Worm (Caenorhabditis elegans) whole organism, early embryonic: ENCODE measurements around the gene btb-7.

Experiments
- B0310.2 ChIP-seq: sonication (generic microtip); optimal IDR thresholded peaks from 2 replicates; lab custom pipeline; 2016; ENCODE audit warnings: mild to moderate bottlenecking, missing genetic modification characterization, missing compliant biosample characterization
- F13C5.2 ChIP-seq: sonication (generic microtip); optimal IDR thresholded peaks from 2 replicates; lab custom pipeline; 2017; ENCODE audit warnings: mild to moderate bottlenecking, missing genetic modification characterization, inconsistent platforms, missing compliant biosample characterization
- aly-1 ChIP-seq: sonication (generic microtip); optimal IDR thresholded peaks from 2 replicates; lab custom pipeline; 2016; ENCODE audit warnings: missing genetic modification characterization, missing compliant biosample characterization
- ama-1 ChIP-seq: fragments of 150-350 bp; optimal IDR thresholded peaks from 2 replicates; lab custom pipeline; 2014
- ceh-13 ChIP-seq: fragments of 200-800 bp; sonication (Bioruptor generic); optimal IDR thresholded peaks from 2 replicates; lab custom pipeline; 2018; ENCODE audit warnings: mild to moderate bottlenecking, missing genetic modification characterization, missing compliant biosample characterization
- ceh-36 ChIP-seq: sonication (generic microtip); optimal IDR thresholded peaks from 2 replicates; lab custom pipeline; 2016; ENCODE audit warnings: missing genetic modification characterization, inconsistent platforms, missing compliant biosample characterization
- ets-7 ChIP-seq: sonication (generic microtip); optimal IDR thresholded peaks from 2 replicates; lab custom pipeline; 2016; ENCODE audit warnings: missing genotype, missing genetic modification characterization, missing compliant biosample characterization
- flt-1 ChIP-seq: fragments of 200-800 bp; sonication (Bioruptor generic); IDR thresholded peaks from 2 replicates; pipeline ENCODE4 v1.3.6; 2022; ENCODE audit warnings: missing genetic modification characterization, missing compliant biosample characterization
- hmbx-1 ChIP-seq: sonication (generic microtip); optimal IDR thresholded peaks from 2 replicates; lab custom pipeline; 2016; ENCODE audit warnings: mild to moderate bottlenecking, missing genetic modification characterization, missing compliant biosample characterization
- hmg-4 ChIP-seq: fragments of 200-800 bp; sonication (Bioruptor generic); optimal IDR thresholded peaks from 2 replicates; lab custom pipeline; 2018; ENCODE audit warnings: mild to moderate bottlenecking, missing genetic modification characterization, missing compliant biosample characterization
- hnd-1 ChIP-seq: sonication (generic microtip); optimal IDR thresholded peaks from 2 replicates; lab custom pipeline; 2016; ENCODE audit warnings: missing genetic modification characterization, missing compliant biosample characterization
- pes-1 ChIP-seq: fragments of 200-800 bp; sonication (Bioruptor generic); IDR thresholded peaks from 2 replicates; pipeline ENCODE4 v1.3.6; 2022; ENCODE audit warnings: missing genetic modification reagents, missing genetic modification characterization, missing compliant biosample characterization
- scrt-1 ChIP-seq: fragments of 200-800 bp; sonication (Bioruptor generic); IDR thresholded peaks from 2 replicates; pipeline ENCODE4 v1.3.6; 2022; ENCODE audit warnings: missing genetic modification characterization, missing compliant biosample characterization
- sea-1 ChIP-seq: fragments of 200-800 bp; sonication (Bioruptor generic); conservative IDR thresholded peaks from 2 replicates; pipeline ENCODE4 v1.3.6; 2022; ENCODE audit warnings: missing genetic modification characterization, missing compliant biosample characterization
- tbx-11 ChIP-seq: fragments of 200-800 bp; sonication (Bioruptor generic); IDR thresholded peaks from 2 replicates; pipeline ENCODE4 v1.3.6; 2022; ENCODE audit warnings: missing genetic modification characterization, missing compliant biosample characterization
- tbx-37 ChIP-seq: fragments of 200-800 bp; sonication (Bioruptor generic); conservative IDR thresholded peaks from 2 replicates; pipeline ENCODE4 v1.3.6; 2022; ENCODE audit warnings: missing genetic modification reagents, missing genetic modification characterization, missing compliant biosample characterization
- tra-4 ChIP-seq: sonication (generic microtip); optimal IDR thresholded peaks from 2 replicates; lab custom pipeline; 2017; ENCODE audit warnings: missing genetic modification characterization, missing compliant biosample characterization

Gene btb-7

DNA sequence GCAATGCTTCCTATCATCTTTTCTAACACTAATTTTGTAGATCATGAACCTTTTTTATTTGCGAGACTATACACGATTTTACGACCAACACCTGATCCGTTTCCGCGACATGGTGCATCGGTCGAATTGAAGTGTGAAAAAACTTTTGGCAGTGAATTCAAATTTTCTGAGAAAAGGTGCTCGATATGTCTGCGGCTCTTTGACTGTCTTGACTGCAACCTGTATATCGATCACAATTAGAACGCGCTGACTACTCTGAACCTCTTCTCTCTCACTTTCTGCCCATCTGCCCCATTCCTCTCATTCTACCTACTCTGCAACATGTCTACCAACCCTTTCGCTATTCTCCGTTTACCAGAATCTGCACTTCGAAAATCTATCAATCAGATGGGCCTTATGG lies 30.8 kb upstream of the btb-7 start, which contains the start of gene fbxb-26:
TSS of gene fbxb-26 (plus strand) at position 301 of the 400 bp plus-strand sequence.
- TF ChIP-seq ceh-36 (tag; lab: Kevin White, UChicago) (no peak), aly-1 (tag; lab: Kevin White, UChicago) (no peak)

- TF ChIP-seq aly-1 (tag; lab: Kevin White, UChicago) = no peak
Observed at ce11 chrII:1683742-1684141, 29.3 kb upstream of the btb-7 start, which contains the start of gene fbxb-25. Gene fbxb-25 (plus strand): TSS chrII:1684042.

DNA sequence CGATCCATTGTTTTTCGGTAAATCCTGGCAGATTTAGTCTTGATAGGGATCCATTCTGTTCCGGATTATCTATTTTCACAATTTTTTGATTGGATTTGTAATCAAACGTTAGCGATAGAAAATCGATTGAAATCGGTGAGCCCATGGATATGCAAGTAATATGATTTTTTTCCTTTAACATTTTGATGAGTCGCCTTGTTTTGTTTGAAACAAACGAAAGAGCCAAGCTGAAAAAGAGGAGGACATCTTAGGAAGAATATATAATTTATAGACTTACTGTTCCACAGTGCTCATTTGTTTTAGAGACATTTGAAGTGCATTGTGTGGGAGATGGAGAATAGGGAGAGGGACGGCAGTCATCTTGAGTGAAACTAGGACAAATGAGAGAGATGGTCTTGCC lies 24.2 kb upstream of the btb-7 start, which contains the start of the genes fbxb-18 and fbxb-19:
TSS of gene fbxb-18 (minus strand) at position 101 of the 400 bp plus-strand sequence.
TSS of gene fbxb-19 (minus strand) at position 369 of the 400 bp plus-strand sequence.
- TF ChIP-seq flt-1 (GFP tag; lab: Robert Waterston, UW) (no peak), hnd-1 (tag; lab: Kevin White, UChicago) (no peak), sea-1 (GFP tag; lab: Robert Waterston, UW) (no peak), tbx-11 (GFP tag; lab: Robert Waterston, UW) (no peak), hmbx-1 (no peak), ets-7 (tag; lab: Kevin White, UChicago) (no peak), scrt-1 (no peak), aly-1 (tag; lab: Kevin White, UChicago) (no peak), B0310.2 (tag; lab: Kevin White, UChicago) (no peak), ceh-36 (tag; lab: Kevin White, UChicago) (no peak), ama-1 (no peak), ceh-13 (GFP tag; lab: Kevin White, UChicago) (no peak), tra-4 (tag; lab: Kevin White, UChicago) (no peak), pes-1 (GFP tag; lab: Robert Waterston, UW) (no peak), tbx-37 (GFP tag; lab: Robert Waterston, UW) (no peak), F13C5.2 (tag; lab: Kevin White, UChicago) (no peak), hmg-4 (GFP tag; lab: Kevin White, UChicago) (no peak)

DNA sequence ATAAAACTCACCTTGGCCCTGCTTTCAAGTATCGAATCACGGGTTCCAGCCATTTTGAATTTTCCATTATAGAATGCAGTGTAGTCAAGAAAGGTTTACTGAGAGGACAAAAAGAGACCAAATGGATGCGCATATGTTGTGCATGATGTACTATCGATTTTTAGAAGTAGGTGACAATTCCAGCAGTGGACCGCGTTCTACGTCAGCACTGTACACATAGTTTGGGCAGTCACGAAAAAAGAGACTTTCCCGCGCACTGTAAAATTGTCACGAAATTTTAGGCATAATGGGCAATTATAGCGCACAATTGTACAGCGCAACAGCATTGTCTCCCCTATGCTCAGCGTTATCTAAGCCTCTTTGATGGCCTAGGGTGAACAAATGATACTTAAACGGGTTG lies 22.0 kb upstream of the btb-7 start, which contains the start of gene fbxc-22:
TSS of gene fbxc-22 (minus strand) at position 101 of the 400 bp plus-strand sequence.
- TF ChIP-seq ceh-13 (GFP tag; lab: Kevin White, UChicago) = no peak
- no peak for TF ChIP-seq hmg-4 (GFP tag; lab: Kevin White, UChicago)
- TF ChIP-seq flt-1 (GFP tag; lab: Robert Waterston, UW) = no peak
- TF ChIP-seq tbx-11 (GFP tag; lab: Robert Waterston, UW) = no peak
- no peak for TF ChIP-seq aly-1 (tag; lab: Kevin White, UChicago)
- TF ChIP-seq ets-7 (tag; lab: Kevin White, UChicago) = no peak

DNA sequence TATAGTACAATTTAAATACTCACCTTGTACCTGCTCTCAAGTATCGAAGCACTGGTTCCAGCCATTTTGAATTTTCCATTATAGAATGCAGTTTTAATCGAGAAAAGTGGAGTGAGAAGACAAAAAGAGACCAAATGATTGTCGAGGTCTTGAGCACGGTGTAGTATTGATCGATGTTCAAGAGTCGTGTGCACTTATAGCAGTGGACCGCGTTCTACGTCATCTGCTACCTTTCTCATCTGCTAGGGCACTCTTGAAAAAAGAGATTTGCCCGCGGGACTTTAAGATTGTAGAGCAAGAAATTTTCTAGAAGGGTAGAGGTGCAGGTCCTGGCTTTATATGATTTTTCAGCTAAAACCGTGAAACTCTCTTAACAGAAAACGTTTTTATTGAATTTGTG lies 20.2 kb upstream of the btb-7 start, which contains the start of gene fbxc-21:
TSS of gene fbxc-21 (minus strand) at position 101 of the 400 bp plus-strand sequence.
- TF ChIP-seq tbx-37 (GFP tag; lab: Robert Waterston, UW) (no peak), ets-7 (tag; lab: Kevin White, UChicago) (no peak), B0310.2 (tag; lab: Kevin White, UChicago) (no peak), tra-4 (tag; lab: Kevin White, UChicago) (no peak), ceh-36 (tag; lab: Kevin White, UChicago) (no peak), hnd-1 (tag; lab: Kevin White, UChicago) (no peak), F13C5.2 (tag; lab: Kevin White, UChicago) (no peak)

- TF ChIP-seq scrt-1 (no peak), sea-1 (GFP tag; lab: Robert Waterston, UW) (no peak), pes-1 (GFP tag; lab: Robert Waterston, UW) (no peak), flt-1 (GFP tag; lab: Robert Waterston, UW) (no peak), tbx-37 (GFP tag; lab: Robert Waterston, UW) (no peak), ceh-36 (tag; lab: Kevin White, UChicago) (no peak), B0310.2 (tag; lab: Kevin White, UChicago) (no peak)
Observed at ce11 chrII:1694530-1694929, 18.5 kb upstream of the btb-7 start, which contains the start of gene fbxc-26. Gene fbxc-26 (minus strand): TSS chrII:1694630.

ce11 chrII:1695861-1696260 lies 17.2 kb upstream of the btb-7 start, which contains the start of gene F58E1.13:
Gene F58E1.13 (minus strand): TSS chrII:1695872.
- TF ChIP-seq flt-1 (GFP tag; lab: Robert Waterston, UW) = no peak
- no peak for TF ChIP-seq ama-1
- no peak for TF ChIP-seq ceh-36 (tag; lab: Kevin White, UChicago)
- TF ChIP-seq hmbx-1 = no peak
- no peak for TF ChIP-seq hnd-1 (tag; lab: Kevin White, UChicago)
- TF ChIP-seq ceh-13 (GFP tag; lab: Kevin White, UChicago) = no peak
- TF ChIP-seq ets-7 (tag; lab: Kevin White, UChicago) = no peak
- no peak for TF ChIP-seq tbx-37 (GFP tag; lab: Robert Waterston, UW)
- TF ChIP-seq B0310.2 (tag; lab: Kevin White, UChicago) = no peak
- no peak for TF ChIP-seq scrt-1
- no peak for TF ChIP-seq aly-1 (tag; lab: Kevin White, UChicago)
- TF ChIP-seq tra-4 (tag; lab: Kevin White, UChicago) = no peak
- TF ChIP-seq F13C5.2 (tag; lab: Kevin White, UChicago) = no peak
- no peak for TF ChIP-seq sea-1 (GFP tag; lab: Robert Waterston, UW)
- no peak for TF ChIP-seq hmg-4 (GFP tag; lab: Kevin White, UChicago)
- TF ChIP-seq pes-1 (GFP tag; lab: Robert Waterston, UW) = no peak
- TF ChIP-seq tbx-11 (GFP tag; lab: Robert Waterston, UW) = no peak

ce11 chrII:1703363-1703762 lies 9.7 kb upstream of the btb-7 start, which contains the start of gene fbxb-47:
Gene fbxb-47 (minus strand): TSS chrII:1703463.
- no peak for TF ChIP-seq B0310.2 (tag; lab: Kevin White, UChicago)
- TF ChIP-seq sea-1 (GFP tag; lab: Robert Waterston, UW) = no peak
- TF ChIP-seq F13C5.2 (tag; lab: Kevin White, UChicago) = no peak
- TF ChIP-seq ceh-13 (GFP tag; lab: Kevin White, UChicago) = no peak
- TF ChIP-seq hmg-4 (GFP tag; lab: Kevin White, UChicago) = no peak
- TF ChIP-seq tbx-11 (GFP tag; lab: Robert Waterston, UW) = no peak
- TF ChIP-seq hnd-1 (tag; lab: Kevin White, UChicago) = no peak
- no peak for TF ChIP-seq tra-4 (tag; lab: Kevin White, UChicago)
